Worm (Caenorhabditis elegans) whole organism, young adult: ENCODE results near the gene srb-17.

Experiments used
- B0336.3 ChIP-seq: fragments of 200-800 bp; sonication (Bioruptor generic); IDR thresholded peaks from 2 replicates; pipeline ENCODE4 v1.3.6; 2022; ENCODE audit warnings: missing genetic modification characterization, missing compliant biosample characterization
- ama-1 ChIP-seq, 3 experiments: fragments of 150-350 bp in 1 of 3; sonication (generic microtip) in 2 of 3; optimal IDR thresholded peaks; 2 replicates each; lab custom pipeline; 2014 to 2018; ENCODE audit warnings: missing biosample characterization in 2 of 3, missing genetic modification characterization in 2 of 3, missing genetic modification reagents in 2 of 3
- aptf-2 ChIP-seq: fragments of 200-800 bp; sonication (Bioruptor generic); conservative IDR thresholded peaks from 2 replicates; pipeline ENCODE4 v1.3.6; 2022; ENCODE audit warnings: missing genetic modification reagents, missing genetic modification characterization, missing compliant biosample characterization
- fkh-3 ChIP-seq: sonication (generic microtip); optimal IDR thresholded peaks from 2 replicates; lab custom pipeline; 2016; ENCODE audit warnings: mild to moderate bottlenecking, missing genetic modification characterization, missing compliant biosample characterization
- nhr-120 ChIP-seq: fragments of 200-800 bp; sonication (Bioruptor generic); IDR thresholded peaks from 2 replicates; pipeline ENCODE4 v1.3.6; 2022; ENCODE audit warnings: missing genetic modification characterization, missing compliant biosample characterization
- ztf-25 ChIP-seq: fragments of 200-800 bp; sonication (Bioruptor generic); IDR thresholded peaks from 2 replicates; pipeline ENCODE4 v1.3.6; 2022; ENCODE audit warnings: missing genetic modification reagents, missing genetic modification characterization, missing compliant biosample characterization

DNA sequence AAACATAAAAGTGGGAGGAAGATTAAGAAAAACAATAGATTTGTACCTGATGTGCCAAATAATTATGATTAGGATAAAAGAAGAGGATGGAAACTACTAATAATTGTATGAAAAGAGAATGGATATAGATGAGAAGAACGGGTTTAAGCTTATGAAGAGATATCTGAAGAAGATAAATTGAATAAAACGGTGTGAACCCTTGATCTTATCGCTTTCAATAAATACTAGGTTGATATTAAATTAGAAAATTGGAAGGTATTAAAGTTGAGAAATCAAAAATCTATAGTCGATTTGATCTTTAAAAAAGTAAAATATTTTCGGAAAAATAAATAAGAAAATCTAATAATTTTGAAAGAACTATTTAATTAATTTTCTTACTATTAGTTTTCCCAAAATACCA lies 7.2 kb downstream of the srb-17 start, which contains the start of gene F13B12.4:
- no peak for TF ChIP-seq nhr-120 (GFP tag; lab: Robert Waterston, UW)
- TF ChIP-seq aptf-2 (GFP tag; lab: Robert Waterston, UW) = no peak
- TF ChIP-seq B0336.3 (GFP tag; lab: Robert Waterston, UW) = no peak
- no peak for TF ChIP-seq fkh-3
- no peak for TF ChIP-seq ztf-25 (GFP tag; lab: Robert Waterston, UW)
- no peak for TF ChIP-seq ama-1 (optimal IDR thresholded peaks at IDR 0.05; lab: Kevin White, UChicago)
- TF ChIP-seq ama-1 (GFP tag; optimal IDR thresholded peaks at IDR 0.05; lab: Kevin White, UChicago) = no peak
